Worm (Caenorhabditis elegans) whole organism, midembryonic: ENCODE results near the gene smr-1.

Source experiments
- T22C8.4 ChIP-seq: fragments of 200-800 bp; sonication (Bioruptor generic); IDR thresholded peaks from 2 replicates; pipeline ENCODE4 v1.3.6; 2022; ENCODE audit warnings: missing genetic modification characterization, missing compliant biosample characterization
- cog-1 ChIP-seq: sonication (generic microtip); optimal IDR thresholded peaks from 2 replicates; lab custom pipeline; 2016; ENCODE audit warnings: missing genetic modification characterization, missing compliant biosample characterization
- flt-1 ChIP-seq: fragments of 200-800 bp; sonication (Bioruptor generic); IDR thresholded peaks from 2 replicates; pipeline ENCODE4 v1.3.6; 2022; ENCODE audit warnings: missing genetic modification characterization, missing compliant biosample characterization
- klf-2 ChIP-seq: fragments of 200-800 bp; sonication (Bioruptor generic); conservative IDR thresholded peaks from 2 replicates; pipeline ENCODE4 v1.3.6; 2022; ENCODE audit warnings: missing genetic modification reagents, missing genetic modification characterization, missing compliant biosample characterization
- med-1 ChIP-seq: sonication (generic microtip); optimal IDR thresholded peaks from 2 replicates; lab custom pipeline; 2017; ENCODE audit warnings: missing genetic modification characterization, mild to moderate bottlenecking, missing compliant biosample characterization, antibody characterized with exemption, missing genetic modification reagents; ENCODE audit not compliant: insufficient read depth
- ref-1 ChIP-seq: fragments of 200-800 bp; sonication (Bioruptor generic); conservative IDR thresholded peaks from 2 replicates; pipeline ENCODE4 v1.3.6; 2022; ENCODE audit warnings: missing genetic modification reagents, missing genetic modification characterization, missing compliant biosample characterization
- tab-1 ChIP-seq: fragments of 200-800 bp; sonication (Bioruptor generic); IDR thresholded peaks from 2 replicates; pipeline ENCODE4 v1.3.6; 2022; ENCODE audit warnings: missing genetic modification characterization, missing compliant biosample characterization
- ztf-23 ChIP-seq: fragments of 200-800 bp; sonication (Bioruptor generic); IDR thresholded peaks from 2 replicates; pipeline ENCODE4 v1.3.6; 2022; ENCODE audit warnings: missing genetic modification reagents, missing genetic modification characterization, missing compliant biosample characterization
- ztf-29 ChIP-seq: fragments of 200-800 bp; sonication (Bioruptor generic); IDR thresholded peaks from 2 replicates; pipeline ENCODE4 v1.3.6; 2022; ENCODE audit warnings: missing genetic modification reagents, missing genetic modification characterization, missing compliant biosample characterization

The smr-1 gene

DNA sequence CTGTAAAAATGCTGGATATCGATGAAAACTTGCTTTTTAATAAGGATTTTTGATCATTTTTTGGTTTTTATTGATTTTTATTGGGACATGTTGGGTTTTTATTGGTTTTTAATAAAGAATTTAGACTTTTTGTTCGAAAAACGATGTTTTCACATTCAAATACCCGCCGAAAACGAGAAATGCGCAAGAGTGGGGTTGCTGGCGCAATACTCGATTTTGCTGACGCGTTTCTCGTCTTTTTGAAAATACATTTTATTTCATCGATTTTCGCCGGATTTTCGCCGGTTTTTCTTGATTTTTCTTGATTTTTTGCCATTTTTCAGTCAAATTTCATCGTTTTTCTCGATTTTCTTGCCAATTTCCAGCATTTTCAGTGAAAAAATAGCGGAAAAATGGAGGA is at the start of gene smr-1:
smr-1 (plus strand) TSS at position 375 of the 400 bp plus-strand sequence.
- TF ChIP-seq ztf-23 (GFP tag; lab: Robert Waterston, UW), result peak; percentile 78
- no peak for TF ChIP-seq ref-1 (GFP tag; lab: Robert Waterston, UW)
- 0 out of 2 replicates have a peak, but pooled peaks have one; percentile 51 for TF ChIP-seq flt-1 (GFP tag; lab: Robert Waterston, UW)
- TF ChIP-seq klf-2, result 0 out of 2 replicates have a peak, but pooled peaks have one; percentile 53
- TF ChIP-seq T22C8.4, result peak; percentile 40; the same call in 1 of the 2 replicates
- peak; percentile 40; the same call in 1 of the 2 replicates for TF ChIP-seq tab-1 (GFP tag; lab: Robert Waterston, UW)
- peak; percentile 35 for TF ChIP-seq med-1 (GFP tag; lab: Kevin White, UChicago)
- no peak for TF ChIP-seq ztf-29 (GFP tag; lab: Robert Waterston, UW)
- no peak for TF ChIP-seq cog-1 (tag; lab: Kevin White, UChicago)

ce11 chrIII:1094391-1094790 is 48.6 kb upstream of the smr-1 start:
- TF ChIP-seq tab-1 (GFP tag; lab: Robert Waterston, UW), result no peak
- TF ChIP-seq T22C8.4, result 0 out of 2 replicates have a peak, but pooled peaks have one; percentile 18
- TF ChIP-seq ztf-23 (GFP tag; lab: Robert Waterston, UW), result no peak

DNA sequence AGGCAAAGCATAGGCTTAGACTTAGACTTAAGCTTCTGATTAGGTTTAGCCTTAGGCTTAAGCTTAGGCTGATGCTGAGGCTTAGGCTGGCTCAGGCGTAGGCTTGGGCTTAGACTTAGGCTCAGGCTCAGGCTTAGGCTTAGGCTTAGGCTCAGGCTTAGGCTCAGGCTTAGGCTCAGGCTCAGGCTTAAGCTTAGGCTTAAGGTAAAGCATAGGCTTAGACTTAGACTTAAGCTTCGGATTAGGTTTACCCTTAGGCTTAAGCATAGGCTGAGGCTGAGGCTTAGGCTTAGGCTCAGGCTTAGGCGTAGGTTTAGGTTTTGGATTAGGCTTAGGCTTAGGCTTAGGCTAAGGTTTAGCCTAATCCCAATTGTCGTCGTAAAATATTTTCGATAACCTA is 43.4 kb upstream of the smr-1 start:
- TF ChIP-seq flt-1 (GFP tag; lab: Robert Waterston, UW) (no peak), T22C8.4 (no peak), ztf-23 (GFP tag; lab: Robert Waterston, UW) (no peak), ref-1 (GFP tag; lab: Robert Waterston, UW) (no peak), tab-1 (GFP tag; lab: Robert Waterston, UW) (no peak), cog-1 (tag; lab: Kevin White, UChicago) (no peak), med-1 (GFP tag; lab: Kevin White, UChicago) (no peak), ztf-29 (GFP tag; lab: Robert Waterston, UW) (no peak), klf-2 (no peak)

DNA sequence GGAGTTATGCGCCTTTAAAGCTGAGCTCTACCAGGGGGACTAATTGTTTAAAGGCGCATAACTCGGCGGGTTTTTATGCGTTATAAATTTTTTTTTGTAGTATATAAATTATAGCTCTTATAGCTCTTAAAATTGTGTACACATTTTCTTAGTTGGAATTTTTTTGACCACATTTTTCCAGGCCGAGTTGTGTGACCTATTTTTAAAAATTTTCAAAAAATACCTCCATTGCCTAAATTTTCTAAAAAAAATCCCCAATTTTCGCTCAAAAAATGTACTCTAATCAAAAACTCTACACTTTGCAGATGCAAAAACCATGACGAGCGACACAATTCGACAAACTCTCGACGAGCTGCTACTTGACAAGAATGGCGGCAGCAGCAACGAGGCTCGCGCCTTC is 40.1 kb upstream of the smr-1 start, which contains the start of gene exc-6:
exc-6 (plus strand) TSS at position 301 of the 400 bp plus-strand sequence.
- TF ChIP-seq klf-2 (no peak), ztf-29 (GFP tag; lab: Robert Waterston, UW) (no peak), ref-1 (GFP tag; lab: Robert Waterston, UW) (no peak)

ce11 chrIII:1115793-1116516 is 27.0 kb upstream of the smr-1 start, which contains the start of the genes F58B6.1 and acsd-1:
TSS of gene F58B6.1 (minus strand) at chrIII:1115925.
TSS of gene acsd-1 (plus strand) at chrIII:1116466.
- TF ChIP-seq flt-1 (GFP tag; lab: Robert Waterston, UW) (no peak), cog-1 (tag; lab: Kevin White, UChicago) (no peak), tab-1 (GFP tag; lab: Robert Waterston, UW) (no peak), ztf-23 (GFP tag; lab: Robert Waterston, UW) (no peak), klf-2 (no peak), med-1 (GFP tag; lab: Kevin White, UChicago) (no peak), T22C8.4 (no peak), ref-1 (GFP tag; lab: Robert Waterston, UW) (no peak), ztf-29 (GFP tag; lab: Robert Waterston, UW) (no peak)

- TF ChIP-seq tab-1 (GFP tag; lab: Robert Waterston, UW), result peak; percentile 81; the same call in 1 of the 2 replicates
- TF ChIP-seq T22C8.4, result 0 out of 2 replicates have a peak, but pooled peaks have one; percentile 20
- TF ChIP-seq ztf-29 (GFP tag; lab: Robert Waterston, UW), result peak; percentile 65; the same call in 1 of the 2 replicates
- 0 out of 2 replicates have a peak, but pooled peaks have one; percentile 53 for TF ChIP-seq klf-2
- peak; percentile 87 for TF ChIP-seq ztf-23 (GFP tag; lab: Robert Waterston, UW)
- peak; percentile 6 for TF ChIP-seq cog-1 (tag; lab: Kevin White, UChicago)
- TF ChIP-seq med-1 (GFP tag; lab: Kevin White, UChicago), result no peak
- TF ChIP-seq ref-1 (GFP tag; lab: Robert Waterston, UW), result 0 out of 2 replicates have a peak, but pooled peaks have one; percentile 63
- TF ChIP-seq flt-1 (GFP tag; lab: Robert Waterston, UW), result peak; percentile 85
Measured at ce11 chrIII:1122239-1122638, 20.7 kb upstream of the smr-1 start.

DNA sequence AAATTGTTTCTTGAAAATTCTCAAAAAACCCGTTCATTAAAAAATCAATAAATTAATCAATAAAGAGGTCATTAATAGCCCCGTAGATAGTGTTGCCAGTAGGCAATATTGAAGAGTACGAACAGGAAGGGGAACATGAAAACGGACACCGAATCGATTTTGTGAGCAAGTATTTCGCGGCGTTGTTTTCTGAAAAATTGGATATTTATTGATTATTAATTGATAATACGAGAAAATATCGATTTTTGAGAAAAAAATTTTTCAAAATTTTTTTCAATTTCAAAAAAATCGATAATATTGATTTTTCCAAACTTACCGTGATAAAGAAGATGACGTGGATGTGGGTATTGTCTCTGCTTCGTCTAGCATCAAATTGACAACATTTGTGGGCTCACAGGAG is 17.5 kb upstream of the smr-1 start:
- TF ChIP-seq T22C8.4 (peak; percentile 50; the same call in 1 of the 2 replicates), ztf-23 (GFP tag; lab: Robert Waterston, UW) (no peak)

- TF ChIP-seq ref-1 (GFP tag; lab: Robert Waterston, UW) (no peak), cog-1 (tag; lab: Kevin White, UChicago) (no peak), T22C8.4 (no peak), ztf-29 (GFP tag; lab: Robert Waterston, UW) (no peak), ztf-23 (GFP tag; lab: Robert Waterston, UW) (no peak), flt-1 (GFP tag; lab: Robert Waterston, UW) (no peak), med-1 (GFP tag; lab: Kevin White, UChicago) (no peak), tab-1 (GFP tag; lab: Robert Waterston, UW) (no peak)
Measured at ce11 chrIII:1131532-1131931, 11.4 kb upstream of the smr-1 start.

- no peak for TF ChIP-seq ztf-29 (GFP tag; lab: Robert Waterston, UW)
- TF ChIP-seq ztf-23 (GFP tag; lab: Robert Waterston, UW), result no peak
- no peak for TF ChIP-seq tab-1 (GFP tag; lab: Robert Waterston, UW)
- TF ChIP-seq ref-1 (GFP tag; lab: Robert Waterston, UW), result no peak
- TF ChIP-seq klf-2, result no peak
- TF ChIP-seq med-1 (GFP tag; lab: Kevin White, UChicago), result no peak
Measured at ce11 chrIII:1135925-1136324, 7.0 kb upstream of the smr-1 start, which contains the start of gene lgc-46. TSS of gene lgc-46 (minus strand) at chrIII:1136025.
